Fruit fly (Drosophila melanogaster): ENCODE results near the gene Eaf6.

The Eaf6 gene

DNA sequence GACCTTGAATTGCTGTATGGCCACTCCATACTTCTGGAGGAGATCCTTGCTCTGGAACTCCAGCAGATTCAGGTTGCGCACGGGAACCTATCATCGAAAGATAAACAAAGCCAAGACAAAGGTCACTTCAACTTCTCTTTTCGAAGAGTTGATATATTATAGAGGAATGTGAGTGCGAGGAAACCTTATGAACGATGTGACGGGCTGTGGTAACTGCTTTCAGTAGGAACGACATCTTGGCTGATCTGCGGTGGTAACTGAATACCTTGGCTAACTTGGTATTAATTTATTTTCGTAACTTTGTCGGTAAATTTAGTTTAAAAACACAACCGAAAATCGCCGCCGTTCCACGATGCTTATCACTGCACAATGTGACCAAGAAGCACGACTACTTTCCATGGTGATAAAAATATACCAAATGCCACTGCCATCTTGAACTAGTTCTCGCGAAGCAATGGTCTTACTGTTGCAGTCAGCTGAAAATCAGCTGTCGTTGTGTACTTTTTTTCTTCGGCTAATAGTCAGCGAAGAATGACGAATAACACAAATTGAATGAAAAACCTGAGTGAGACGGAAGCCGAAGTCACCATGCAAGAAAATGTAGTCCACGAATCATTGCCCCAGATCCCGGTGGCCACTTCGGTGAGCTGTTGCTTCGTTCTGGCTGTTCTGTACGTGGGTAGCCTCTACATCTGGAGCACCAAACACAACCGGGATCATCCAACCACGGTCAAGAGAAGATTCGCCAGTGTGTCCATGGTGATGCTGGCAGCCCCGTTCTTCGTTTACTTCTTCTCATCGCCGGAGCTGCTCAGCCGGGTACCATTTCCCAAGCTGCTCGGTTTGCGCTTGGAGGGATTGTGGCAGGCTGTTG is 44.6 kb downstream of the Eaf6 start, which contains the start of the genes ScsbetaG and Sras:
Gene ScsbetaG (minus strand): TSS at position 383 of the 874 bp plus-strand sequence.
Gene Sras (plus strand): TSS at position 466 of the 874 bp plus-strand sequence.
- TF ChIP-seq sens-2 (GFP tag; IDR thresholded peaks at IDR 0.05) (no peak), ems (GFP tag; optimal IDR thresholded peaks at IDR 0.05) (no peak), CG6813 (GFP tag; optimal IDR thresholded peaks at IDR 0.05) (no peak), maf-S (GFP tag; optimal IDR thresholded peaks at IDR 0.05) (no peak), vnd (GFP tag; IDR thresholded peaks at IDR 0.05; ENCODE audit: partially characterized antibody) (no peak), Dref (GFP tag; IDR thresholded peaks at IDR 0.05) (0 out of 2 replicates have a peak, but pooled peaks have one; percentile 37), Hmx (GFP tag; optimal IDR thresholded peaks at IDR 0.05) (no peak), dm (GFP tag; optimal IDR thresholded peaks at IDR 0.05) (peak; percentile 19), CG12299 (tag; optimal IDR thresholded peaks at IDR 0.05) (no peak), CG10209 (GFP tag; optimal IDR thresholded peaks at IDR 0.05) (no peak), da (GFP tag; optimal IDR thresholded peaks at IDR 0.05) (no peak), CG14710 (tag; optimal IDR thresholded peaks at IDR 0.05) (peak; percentile 24), zen2 (GFP tag; IDR thresholded peaks at IDR 0.05; ENCODE audit: partially characterized antibody) (peak; percentile 22; the same call in 1 of the 3 replicates), pnt (GFP tag; optimal IDR thresholded peaks at IDR 0.05) (no peak), eve (GFP tag; optimal IDR thresholded peaks at IDR 0.05) (no peak), HmgZ (tag; optimal IDR thresholded peaks at IDR 0.05) (peak; percentile 66), CG14860 (GFP tag; IDR thresholded peaks at IDR 0.05; ENCODE audit: partially characterized antibody) (no peak), tx (GFP tag; optimal IDR thresholded peaks at IDR 0.05) (no peak), CG2116 (GFP tag; optimal IDR thresholded peaks at IDR 0.05) (peak; percentile 10), CG2678 (tag; optimal IDR thresholded peaks at IDR 0.05) (no peak), sob (GFP tag; IDR thresholded peaks at IDR 0.05) (no peak), ind (GFP tag; optimal IDR thresholded peaks at IDR 0.05) (no peak), slp2 (GFP tag; optimal IDR thresholded peaks at IDR 0.05) (no peak), chinmo (GFP tag; IDR thresholded peaks at IDR 0.05; ENCODE audit: partially characterized antibody) (peak; percentile 49; the same call in 1 of the 4 replicates), ERR (GFP tag; optimal IDR thresholded peaks at IDR 0.05) (no peak), CG13296 (GFP tag; optimal IDR thresholded peaks at IDR 0.05) (no peak), CG1792 (GFP tag; optimal IDR thresholded peaks at IDR 0.05) (no peak), amos (GFP tag; IDR thresholded peaks at IDR 0.05; ENCODE audit: partially characterized antibody) (peak; percentile 52; the same call in 1 of the 2 replicates), CG34224 (GFP tag; IDR thresholded peaks at IDR 0.05; ENCODE audit: partially characterized antibody) (peak; percentile 63; the same call in 2 of the 3 replicates), CG7357 (GFP tag; IDR thresholded peaks at IDR 0.05) (no peak), CG12104 (GFP tag; optimal IDR thresholded peaks at IDR 0.05) (no peak), lov (optimal IDR thresholded peaks at IDR 0.05) (no peak), lov (GFP tag; IDR thresholded peaks at IDR 0.05) (no peak), CG16779 (GFP tag; IDR thresholded peaks at IDR 0.05) (no peak), Xrp1 (GFP tag; IDR thresholded peaks at IDR 0.05) (no peak), crc (GFP tag; optimal IDR thresholded peaks at IDR 0.05) (no peak), CHES-1-like (GFP tag; optimal IDR thresholded peaks at IDR 0.05) (peak; percentile 6), YL-1 (GFP tag; optimal IDR thresholded peaks at IDR 0.05) (peak; percentile 36), btn (GFP tag; optimal IDR thresholded peaks at IDR 0.05) (no peak), CG6791 (GFP tag; IDR thresholded peaks at IDR 0.05; ENCODE audit: partially characterized antibody) (peak; percentile 4; the same call in 1 of the 3 replicates), stwl (tag; optimal IDR thresholded peaks at IDR 0.05) (peak; percentile 69), Rfx (GFP tag; IDR thresholded peaks at IDR 0.05) (no peak), Med (GFP tag) (peak; percentile 62), CG10979 (tag; optimal IDR thresholded peaks at IDR 0.05) (no peak), Ets97D (GFP tag; optimal IDR thresholded peaks at IDR 0.05) (peak; percentile 15), Dp (GFP tag; optimal IDR thresholded peaks at IDR 0.05) (peak; percentile 67), Usf (GFP tag; optimal IDR thresholded peaks at IDR 0.05) (no peak), CG10959 (GFP tag; IDR thresholded peaks at IDR 0.05) (no peak), Sox100B (GFP tag; optimal IDR thresholded peaks at IDR 0.05) (no peak)
